Worm (Caenorhabditis elegans) whole organism, young adult: Measurements from ENCODE around the gene ptl-1.

Experiments used
- B0019.2 ChIP-seq: fragments of 200-800 bp; sonication (Bioruptor generic); conservative IDR thresholded peaks from 2 replicates; pipeline ENCODE4 v1.3.6; 2022; ENCODE audit warnings: missing genetic modification reagents, missing genetic modification characterization, missing compliant biosample characterization
- B0336.3 ChIP-seq: fragments of 200-800 bp; sonication (Bioruptor generic); IDR thresholded peaks from 2 replicates; pipeline ENCODE4 v1.3.6; 2022; ENCODE audit warnings: missing genetic modification characterization, missing compliant biosample characterization
- C06A6.2 ChIP-seq: fragments of 200-800 bp; sonication (Bioruptor generic); conservative IDR thresholded peaks from 2 replicates; pipeline ENCODE4 v1.3.6; 2022; ENCODE audit warnings: missing genetic modification characterization, missing compliant biosample characterization
- D2030.7 ChIP-seq: fragments of 200-800 bp; sonication (Bioruptor generic); IDR thresholded peaks from 2 replicates; pipeline ENCODE4 v1.3.6; 2022; ENCODE audit warnings: missing genetic modification reagents, missing genetic modification characterization, missing compliant biosample characterization
- F23B12.7 ChIP-seq: sonication (generic microtip); optimal IDR thresholded peaks from 2 replicates; lab custom pipeline; 2017; ENCODE audit warnings: missing genetic modification characterization, mild to moderate bottlenecking, missing compliant biosample characterization, antibody characterized with exemption, moderate library complexity; ENCODE audit not compliant: insufficient read depth
- F39B2.1 ChIP-seq: fragments of 200-800 bp; sonication (Bioruptor generic); IDR thresholded peaks from 2 replicates; pipeline ENCODE4 v1.3.6; 2022; ENCODE audit warnings: missing genetic modification reagents, missing genetic modification characterization, missing compliant biosample characterization
- F49E8.2 ChIP-seq: sonication (generic microtip); optimal IDR thresholded peaks from 3 replicates; lab custom pipeline; 2017; ENCODE audit warnings: missing genetic modification characterization, mild to moderate bottlenecking, missing compliant biosample characterization, antibody characterized with exemption, moderate library complexity; ENCODE audit not compliant: insufficient read depth
- F52B5.7 ChIP-seq: sonication (generic microtip); optimal IDR thresholded peaks from 2 replicates; lab custom pipeline; 2016; ENCODE audit warnings: mild to moderate bottlenecking, missing genetic modification characterization, missing compliant biosample characterization
- F57A8.1 ChIP-seq: fragments of 200-800 bp; sonication (Bioruptor generic); optimal IDR thresholded peaks from 2 replicates; lab custom pipeline; 2018; ENCODE audit warnings: mild to moderate bottlenecking, missing genetic modification characterization, moderate library complexity, missing compliant biosample characterization
- K11D2.4 ChIP-seq: fragments of 200-800 bp; sonication (Bioruptor generic); IDR thresholded peaks from 2 replicates; pipeline ENCODE4 v1.3.6; 2022; ENCODE audit warnings: missing genetic modification reagents, missing genetic modification characterization, missing compliant biosample characterization
- Y56A3A.18 ChIP-seq: fragments of 200-800 bp; sonication (Bioruptor generic); IDR thresholded peaks from 2 replicates; pipeline ENCODE4 v1.3.6; 2022; ENCODE audit warnings: missing genetic modification reagents, missing genetic modification characterization, missing compliant biosample characterization
- Y67H2A.10 ChIP-seq: fragments of 200-800 bp; sonication (Bioruptor generic); conservative IDR thresholded peaks from 2 replicates; pipeline ENCODE4 v1.3.6; 2022; ENCODE audit warnings: missing genetic modification reagents, missing genetic modification characterization, missing compliant biosample characterization
- Y95B8A.8 ChIP-seq: fragments of 200-800 bp; sonication (Bioruptor generic); IDR thresholded peaks from 2 replicates; pipeline ENCODE4 v1.3.6; 2022; ENCODE audit warnings: missing genetic modification reagents, missing genetic modification characterization, missing compliant biosample characterization
- aptf-3 ChIP-seq: fragments of 200-800 bp; sonication (Bioruptor generic); IDR thresholded peaks from 2 replicates; pipeline ENCODE4 v1.3.6; 2022; ENCODE audit warnings: missing genetic modification characterization, missing compliant biosample characterization
- attf-6 ChIP-seq: fragments of 200-800 bp; sonication (Bioruptor generic); IDR thresholded peaks from 2 replicates; pipeline ENCODE4 v1.3.6; 2022; ENCODE audit warnings: missing genetic modification reagents, missing genetic modification characterization, missing compliant biosample characterization
- bed-2 ChIP-seq: fragments of 200-800 bp; sonication (Bioruptor generic); IDR thresholded peaks from 2 replicates; pipeline ENCODE4 v1.3.6; 2022; ENCODE audit warnings: missing genetic modification reagents, missing genetic modification characterization, missing compliant biosample characterization
- ccch-3 ChIP-seq: fragments of 200-800 bp; sonication (Bioruptor generic); optimal IDR thresholded peaks from 2 replicates; lab custom pipeline; 2018; ENCODE audit warnings: mild to moderate bottlenecking, missing genetic modification characterization, missing compliant biosample characterization
- ceh-100 ChIP-seq: fragments of 200-800 bp; sonication (Bioruptor generic); IDR thresholded peaks from 2 replicates; pipeline ENCODE4 v1.3.6; 2022; ENCODE audit warnings: missing genetic modification reagents, missing genetic modification characterization, missing compliant biosample characterization
- ceh-27 ChIP-seq: fragments of 200-800 bp; sonication (Bioruptor generic); optimal IDR thresholded peaks from 2 replicates; lab custom pipeline; 2018; ENCODE audit warnings: mild to moderate bottlenecking, missing genetic modification characterization, moderate library complexity, missing compliant biosample characterization
- ceh-40 ChIP-seq: fragments of 200-800 bp; sonication (Bioruptor generic); IDR thresholded peaks from 2 replicates; pipeline ENCODE4 v1.3.6; 2022; ENCODE audit warnings: missing genetic modification characterization, missing compliant biosample characterization
- ceh-58 ChIP-seq: fragments of 200-800 bp; sonication (Bioruptor generic); IDR thresholded peaks from 2 replicates; pipeline ENCODE4 v1.3.6; 2022; ENCODE audit warnings: missing genetic modification characterization, missing compliant biosample characterization
- ceh-91 ChIP-seq: fragments of 200-800 bp; sonication (Bioruptor generic); IDR thresholded peaks from 2 replicates; pipeline ENCODE4 v1.3.6; 2022; ENCODE audit warnings: missing genetic modification reagents, missing genetic modification characterization, missing compliant biosample characterization
- die-1 ChIP-seq: sonication (generic microtip); optimal IDR thresholded peaks from 2 replicates; lab custom pipeline; 2016; ENCODE audit warnings: missing genotype, mild to moderate bottlenecking, missing genetic modification characterization, missing compliant biosample characterization
- dpff-1 ChIP-seq: sonication (generic microtip); optimal IDR thresholded peaks from 2 replicates; lab custom pipeline; 2017; ENCODE audit warnings: mild to moderate bottlenecking, missing genetic modification characterization, missing compliant biosample characterization
- efl-1 ChIP-seq: fragments of 150-350 bp; optimal IDR thresholded peaks from 2 replicates; lab custom pipeline; 2014; ENCODE audit warnings: missing biosample characterization, missing genetic modification reagents, missing genetic modification characterization
- egl-18 ChIP-seq: fragments of 200-800 bp; sonication (Bioruptor generic); IDR thresholded peaks from 2 replicates; pipeline ENCODE4 v1.3.6; 2022; ENCODE audit warnings: missing genetic modification reagents, missing genetic modification characterization, missing compliant biosample characterization
- egl-44 ChIP-seq: fragments of 200-800 bp; sonication (Bioruptor generic); IDR thresholded peaks from 2 replicates; pipeline ENCODE4 v1.3.6; 2022; ENCODE audit warnings: missing genetic modification reagents, missing genetic modification characterization, missing compliant biosample characterization
- gei-17 ChIP-seq: fragments of 200-800 bp; sonication (Bioruptor generic); optimal IDR thresholded peaks from 2 replicates; lab custom pipeline; 2018; ENCODE audit warnings: mild to moderate bottlenecking, missing genetic modification characterization, missing compliant biosample characterization
- hmg-1.2 ChIP-seq: fragments of 200-800 bp; sonication (Bioruptor generic); IDR thresholded peaks from 2 replicates; pipeline ENCODE4 v1.3.6; 2022; ENCODE audit warnings: missing genetic modification reagents, missing genetic modification characterization, missing compliant biosample characterization
- lin-54 ChIP-seq: fragments of 200-800 bp; sonication (Bioruptor generic); optimal IDR thresholded peaks from 2 replicates; lab custom pipeline; 2018; ENCODE audit warnings: mild to moderate bottlenecking, missing genetic modification characterization, missing compliant biosample characterization
- lir-1 ChIP-seq: fragments of 200-800 bp; sonication (Bioruptor generic); conservative IDR thresholded peaks from 2 replicates; pipeline ENCODE4 v1.3.6; 2022; ENCODE audit warnings: missing genetic modification reagents, missing genetic modification characterization, missing compliant biosample characterization
- madf-10 ChIP-seq: sonication (generic microtip); optimal IDR thresholded peaks from 2 replicates; lab custom pipeline; 2016; ENCODE audit warnings: mild to moderate bottlenecking, missing genetic modification characterization, missing compliant biosample characterization
- madf-8 ChIP-seq: fragments of 200-800 bp; sonication (Bioruptor generic); conservative IDR thresholded peaks from 2 replicates; pipeline ENCODE4 v1.3.6; 2022; ENCODE audit warnings: missing genetic modification reagents, missing genetic modification characterization, missing compliant biosample characterization
- mcd-1 ChIP-seq: fragments of 200-800 bp; sonication (Bioruptor generic); IDR thresholded peaks from 2 replicates; pipeline ENCODE4 v1.3.6; 2022; ENCODE audit warnings: missing genetic modification reagents, missing genetic modification characterization, missing compliant biosample characterization
- nfya-1 ChIP-seq: sonication (generic microtip); optimal IDR thresholded peaks from 2 replicates; lab custom pipeline; 2017; ENCODE audit warnings: antibody characterized with exemption, missing compliant biosample characterization, missing genetic modification characterization, borderline replicate concordance; ENCODE audit not compliant: insufficient read depth
- nfyb-1 ChIP-seq: fragments of 200-800 bp; sonication (Bioruptor generic); IDR thresholded peaks from 2 replicates; pipeline ENCODE4 v1.3.6; 2022; ENCODE audit warnings: missing genetic modification reagents, missing genetic modification characterization, missing compliant biosample characterization
- nhr-120 ChIP-seq: fragments of 200-800 bp; sonication (Bioruptor generic); IDR thresholded peaks from 2 replicates; pipeline ENCODE4 v1.3.6; 2022; ENCODE audit warnings: missing genetic modification characterization, missing compliant biosample characterization
- nhr-179 ChIP-seq: sonication (generic microtip); optimal IDR thresholded peaks from 2 replicates; lab custom pipeline; 2016; ENCODE audit warnings: mild to moderate bottlenecking, missing genetic modification characterization, missing compliant biosample characterization
- pha-4 ChIP-seq: fragments of 150-350 bp; sonication (generic microtip); optimal IDR thresholded peaks from 2 replicates; lab custom pipeline; 2014; ENCODE audit warnings: missing biosample characterization, missing genetic modification reagents, missing genetic modification characterization
- sptf-2 ChIP-seq: fragments of 200-800 bp; sonication (Bioruptor generic); optimal IDR thresholded peaks from 2 replicates; lab custom pipeline; 2018; ENCODE audit warnings: mild to moderate bottlenecking, missing genetic modification characterization, missing compliant biosample characterization
- tbp1 ChIP-seq: fragments of 200-800 bp; sonication (Bioruptor generic); optimal IDR thresholded peaks from 2 replicates; lab custom pipeline; 2018; ENCODE audit warnings: mild to moderate bottlenecking, missing genetic modification characterization, missing compliant biosample characterization
- tbx-9 ChIP-seq: sonication (generic microtip); optimal IDR thresholded peaks from 2 replicates; lab custom pipeline; 2016; ENCODE audit warnings: borderline replicate concordance, missing genetic modification characterization, inconsistent platforms, missing compliant biosample characterization
- tlf-1 ChIP-seq: fragments of 200-800 bp; sonication (Bioruptor generic); optimal IDR thresholded peaks from 2 replicates; lab custom pipeline; 2018; ENCODE audit warnings: mild to moderate bottlenecking, missing genetic modification characterization, missing compliant biosample characterization
- zim-3 ChIP-seq: sonication (generic microtip); optimal IDR thresholded peaks from 2 replicates; lab custom pipeline; 2017; ENCODE audit warnings: mild to moderate bottlenecking, missing genetic modification characterization, moderate library complexity, missing compliant biosample characterization
- ztf-25 ChIP-seq: fragments of 200-800 bp; sonication (Bioruptor generic); IDR thresholded peaks from 2 replicates; pipeline ENCODE4 v1.3.6; 2022; ENCODE audit warnings: missing genetic modification reagents, missing genetic modification characterization, missing compliant biosample characterization
- ztf-26 ChIP-seq: sonication (generic microtip); optimal IDR thresholded peaks from 2 replicates; lab custom pipeline; 2017; ENCODE audit warnings: missing genetic modification characterization, missing compliant biosample characterization

ptl-1 gene

ce11 chrIII:794000-794399 lies 29.0 kb downstream of the ptl-1 start, which contains the start of gene rps-29:
TSS of gene rps-29 (plus strand) at chrIII:794300.
- TF ChIP-seq F57A8.1 (GFP tag; lab: Kevin White, UChicago) (no peak), bed-2 (GFP tag; lab: Robert Waterston, UW) (no peak), ceh-40 (no peak), Y67H2A.10 (GFP tag; lab: Robert Waterston, UW) (no peak), ceh-91 (GFP tag; lab: Robert Waterston, UW) (no peak), ztf-26 (tag; lab: Kevin White, UChicago) (no peak), nfya-1 (tag; lab: Kevin White, UChicago) (no peak), ztf-25 (no peak), lir-1 (GFP tag; lab: Robert Waterston, UW) (no peak), madf-10 (tag; lab: Kevin White, UChicago) (no peak), aptf-3 (GFP tag; lab: Robert Waterston, UW) (no peak), attf-6 (GFP tag; lab: Robert Waterston, UW) (no peak), ceh-58 (GFP tag; lab: Robert Waterston, UW) (no peak), egl-18 (GFP tag; lab: Robert Waterston, UW) (no peak), F52B5.7 (tag; lab: Kevin White, UChicago) (no peak)
- TF ChIP-seq, all 124 proteins: peak for 0

- TF ChIP-seq lin-54 (GFP tag; lab: Kevin White, UChicago) (peak; percentile 52), madf-8 (GFP tag; lab: Robert Waterston, UW) (no peak), tbp1 (peak; percentile 28), zim-3 (no peak), C06A6.2 (GFP tag; lab: Robert Waterston, UW) (no peak), F49E8.2 (tag; lab: Kevin White, UChicago) (no peak), F23B12.7 (tag; lab: Kevin White, UChicago) (no peak), ceh-91 (GFP tag; lab: Robert Waterston, UW) (0 out of 2 replicates have a peak, but pooled peaks have one; percentile 8), pha-4 (no peak), egl-44 (GFP tag; lab: Robert Waterston, UW) (no peak; the same call in 1 of the 2 replicates), F39B2.1 (GFP tag; lab: Robert Waterston, UW) (0 out of 2 replicates have a peak, but pooled peaks have one; percentile 13), nfya-1 (tag; lab: Kevin White, UChicago) (no peak), efl-1 (no peak), Y95B8A.8 (GFP tag; lab: Robert Waterston, UW) (no peak), mcd-1 (GFP tag; lab: Robert Waterston, UW) (peak; percentile 33), sptf-2 (GFP tag; lab: Kevin White, UChicago) (no peak), gei-17 (GFP tag; lab: Kevin White, UChicago) (no peak), Y56A3A.18 (GFP tag; lab: Robert Waterston, UW) (no peak), tlf-1 (peak; percentile 24), ceh-27 (GFP tag; lab: Kevin White, UChicago) (no peak), B0019.2 (no peak), K11D2.4 (GFP tag; lab: Robert Waterston, UW) (no peak), dpff-1 (tag; lab: Kevin White, UChicago) (no peak), ccch-3 (no peak), nfyb-1 (GFP tag; lab: Robert Waterston, UW) (0 out of 2 replicates have a peak, but pooled peaks have one; percentile 57), die-1 (tag; lab: Kevin White, UChicago) (no peak), nhr-120 (no peak), hmg-1.2 (GFP tag; lab: Robert Waterston, UW) (peak; percentile 8; the same call in 1 of the 2 replicates), tbx-9 (tag; lab: Kevin White, UChicago) (no peak), nhr-179 (tag; lab: Kevin White, UChicago) (no peak), ceh-100 (GFP tag; lab: Robert Waterston, UW) (no peak), D2030.7 (GFP tag; lab: Robert Waterston, UW) (peak; percentile 14; the same call in 1 of the 2 replicates), B0336.3 (GFP tag; lab: Robert Waterston, UW) (peak; percentile 86)
These were observed 30.1 kb downstream of the ptl-1 start, which contains the start of gene trpp-11 for ce11 chrIII:794984-795596. TSS of gene trpp-11 (plus strand) at chrIII:795136.
